Fruit fly (Drosophila melanogaster) whole organism, prepupa: ENCODE data around the gene Rac1.

ENCODE experiments used
- CG10669 ChIP-seq: fragments of 200-800 bp; sonication (Bioruptor generic); optimal IDR thresholded peaks from 3 replicates; lab custom pipeline; 2018; ENCODE audit warnings: missing biosample characterization, mild to moderate bottlenecking, missing genetic modification characterization, moderate library complexity
- CG15336 ChIP-seq: fragments of 200-800 bp; sonication (Bioruptor generic); IDR thresholded peaks from 2 replicates; pipeline ENCODE4 v1.3.6; 2022; ENCODE audit warnings: missing biosample characterization, missing genetic modification characterization
- CG16779 ChIP-seq: fragments of 200-800 bp; sonication (Bioruptor generic); optimal IDR thresholded peaks from 3 replicates; lab custom pipeline; 2017; ENCODE audit warnings: missing biosample characterization, mild to moderate bottlenecking, missing genetic modification characterization
- CG3032 ChIP-seq: fragments of 200-800 bp; optimal IDR thresholded peaks from 2 replicates; lab custom pipeline; 2019; ENCODE audit warnings: missing biosample characterization, mild to moderate bottlenecking, missing genetic modification characterization, moderate library complexity
- CG31627 ChIP-seq: fragments of 200-800 bp; sonication (Bioruptor generic); optimal IDR thresholded peaks from 3 replicates; lab custom pipeline; 2016; ENCODE audit warnings: missing biosample characterization, missing genetic modification characterization
- CG32006 ChIP-seq: fragments of 200-800 bp; sonication (Bioruptor generic); optimal IDR thresholded peaks from 3 replicates; lab custom pipeline; 2017; ENCODE audit warnings: missing biosample characterization, mild to moderate bottlenecking, missing genetic modification characterization
- CG34406 ChIP-seq: fragments of 200-800 bp; sonication (Bioruptor generic); optimal IDR thresholded peaks from 3 replicates; lab custom pipeline; 2016; ENCODE audit warnings: missing biosample characterization, missing genetic modification characterization
- CG6163 ChIP-seq: fragments of 200-800 bp; sonication (Bioruptor generic); IDR thresholded peaks from 3 replicates; pipeline ENCODE4 v1.3.6; 2022; ENCODE audit warnings: missing biosample characterization, missing genetic modification characterization
- CG6276 ChIP-seq: fragments of 200-800 bp; sonication (Bioruptor generic); optimal IDR thresholded peaks from 2 replicates; lab custom pipeline; 2017; ENCODE audit warnings: missing biosample characterization, mild to moderate bottlenecking, missing genetic modification characterization
- CG6792 ChIP-seq: fragments of 200-800 bp; sonication (Bioruptor generic); optimal IDR thresholded peaks from 3 replicates; lab custom pipeline; 2016; ENCODE audit warnings: missing biosample characterization, missing genetic modification characterization
- CG6854 ChIP-seq: fragments of 200-800 bp; sonication (Bioruptor generic); optimal IDR thresholded peaks from 2 replicates; lab custom pipeline; 2017; ENCODE audit warnings: missing biosample characterization, mild to moderate bottlenecking, missing genetic modification characterization
- CG7368 ChIP-seq: fragments of 200-800 bp; sonication (Bioruptor generic); optimal IDR thresholded peaks from 3 replicates; lab custom pipeline; 2016; ENCODE audit warnings: missing biosample characterization, missing genetic modification characterization
- CG8119 ChIP-seq: fragments of 200-800 bp; sonication (Bioruptor generic); IDR thresholded peaks from 3 replicates; pipeline ENCODE4 v1.3.6; 2022; ENCODE audit warnings: missing biosample characterization, missing genetic modification characterization
- CG8319 ChIP-seq: fragments of 200-800 bp; sonication (Bioruptor generic); optimal IDR thresholded peaks from 3 replicates; lab custom pipeline; 2016; ENCODE audit warnings: missing biosample characterization, missing genetic modification characterization
- CG9139 ChIP-seq: fragments of 200-800 bp; sonication (Bioruptor generic); optimal IDR thresholded peaks from 3 replicates; lab custom pipeline; 2017; ENCODE audit warnings: missing biosample characterization, mild to moderate bottlenecking, missing genetic modification characterization
- Eip78C ChIP-seq: fragments of 200-800 bp; sonication (Bioruptor generic); peaks from one replicate; lab custom pipeline; 2016; ENCODE audit warnings: missing biosample characterization, missing genetic modification characterization
- Eip93F ChIP-seq: fragments of 200-800 bp; sonication (Bioruptor generic); optimal IDR thresholded peaks from 2 replicates; lab custom pipeline; 2016; ENCODE audit warnings: missing biosample characterization, mild to moderate bottlenecking, missing genetic modification characterization
- Hr38 ChIP-seq: sonication (Bioruptor generic); optimal IDR thresholded peaks from 2 replicates; lab custom pipeline; 2016; ENCODE audit warnings: missing biosample characterization, missing genetic modification characterization
- Hr39 ChIP-seq: fragments of 200-800 bp; sonication (Bioruptor generic); optimal IDR thresholded peaks from 2 replicates; lab custom pipeline; 2016; ENCODE audit warnings: missing biosample characterization, missing genetic modification characterization
- Hr4 ChIP-seq: fragments of 200-800 bp; sonication (Bioruptor generic); optimal IDR thresholded peaks from 3 replicates; lab custom pipeline; 2016; ENCODE audit warnings: missing biosample characterization, missing genetic modification characterization
- Lpt ChIP-seq: fragments of 200-800 bp; sonication (Bioruptor generic); optimal IDR thresholded peaks from 3 replicates; lab custom pipeline; 2016; ENCODE audit warnings: missing biosample characterization, missing genetic modification characterization
- Met ChIP-seq: fragments of 200-800 bp; sonication (Bioruptor generic); optimal IDR thresholded peaks from 3 replicates; lab custom pipeline; 2016; ENCODE audit warnings: missing biosample characterization, missing genetic modification characterization
- Sox102F ChIP-seq: fragments of 200-800 bp; sonication (Bioruptor generic); optimal IDR thresholded peaks from 2 replicates; lab custom pipeline; 2016; ENCODE audit warnings: missing biosample characterization, mild to moderate bottlenecking, missing genetic modification characterization
- Sox14 ChIP-seq: fragments of 200-800 bp; sonication (Bioruptor generic); optimal IDR thresholded peaks from 3 replicates; lab custom pipeline; 2016; ENCODE audit warnings: missing biosample characterization, missing genetic modification characterization
- dsx ChIP-seq: fragments of 200-800 bp; optimal IDR thresholded peaks from 3 replicates; lab custom pipeline; 2019; ENCODE audit warnings: missing biosample characterization, mild to moderate bottlenecking, missing genetic modification characterization, moderate library complexity; ENCODE audit not compliant: poor library complexity, severe bottlenecking
- eg ChIP-seq: fragments of 200-800 bp; sonication (Bioruptor generic); IDR thresholded peaks from 3 replicates; pipeline ENCODE4 v1.3.6; 2022; ENCODE audit warnings: missing biosample characterization, missing genetic modification characterization
- esn ChIP-seq: fragments of 200-800 bp; sonication (Bioruptor generic); optimal IDR thresholded peaks from 2 replicates; lab custom pipeline; 2016; ENCODE audit warnings: missing biosample characterization, mild to moderate bottlenecking, missing genetic modification characterization, moderate library complexity
- fd59A ChIP-seq: fragments of 200-800 bp; sonication (Bioruptor generic); optimal IDR thresholded peaks from 2 replicates; lab custom pipeline; 2017; ENCODE audit warnings: missing biosample characterization, mild to moderate bottlenecking, missing genetic modification characterization, missing genetic modification reagents
- lz ChIP-seq: fragments of 200-800 bp; sonication (Bioruptor generic); optimal IDR thresholded peaks from 3 replicates; lab custom pipeline; 2016; ENCODE audit warnings: missing biosample characterization, missing genetic modification characterization
- net ChIP-seq: fragments of 200-800 bp; sonication (Bioruptor generic); optimal IDR thresholded peaks from 3 replicates; lab custom pipeline; 2016; ENCODE audit warnings: missing biosample characterization, missing genetic modification characterization
- pdm3 ChIP-seq: fragments of 200-800 bp; sonication (Bioruptor generic); optimal IDR thresholded peaks from 3 replicates; lab custom pipeline; 2016; ENCODE audit warnings: missing biosample characterization, missing genetic modification characterization
- salr ChIP-seq, 2 experiments: fragments of 200-800 bp; sonication (Bioruptor generic); optimal IDR thresholded peaks; 3 replicates each; lab custom pipeline; 2016 to 2018; ENCODE audit warnings: missing biosample characterization in 2 of 2, missing genetic modification characterization in 2 of 2, mild to moderate bottlenecking in 1 of 2
- spab ChIP-seq: fragments of 200-800 bp; sonication (Bioruptor generic); optimal IDR thresholded peaks from 2 replicates; lab custom pipeline; 2017; ENCODE audit warnings: missing biosample characterization, mild to moderate bottlenecking, missing genetic modification characterization, missing genetic modification reagents
- ss ChIP-seq, 2 experiments: fragments of 200-800 bp; sonication (Bioruptor generic); optimal IDR thresholded peaks; 2 replicates in 1 of 2; 3 replicates in 1 of 2; lab custom pipeline; 2017 to 2018; ENCODE audit warnings: mild to moderate bottlenecking in 2 of 2, missing biosample characterization in 2 of 2, missing genetic modification characterization in 2 of 2, moderate library complexity in 1 of 2
- topi ChIP-seq: fragments of 200-800 bp; sonication (Bioruptor generic); optimal IDR thresholded peaks from 3 replicates; lab custom pipeline; 2016; ENCODE audit warnings: missing biosample characterization, missing genetic modification characterization
- vri ChIP-seq: fragments of 200-800 bp; sonication (Bioruptor generic); optimal IDR thresholded peaks from 3 replicates; lab custom pipeline; 2016; ENCODE audit warnings: missing biosample characterization, mild to moderate bottlenecking, missing genetic modification characterization

Rac1 gene

dm6 chr3L:1325626-1325937 is 23.1 kb upstream of the Rac1 start:
- TF ChIP-seq vri (peak; percentile 58), salr (GFP tag; optimal IDR thresholded peaks at IDR 0.05; lab: Kevin White, UChicago) (no peak), Met (GFP tag; lab: Kevin White, UChicago) (no peak), dsx (GFP tag; lab: Kevin White, UChicago) (no peak), Sox102F (no peak)

- TF ChIP-seq Hr39 (GFP tag; lab: Kevin White, UChicago) (no peak), vri (peak; percentile 97)
Measured at dm6 chr3L:1324818-1325625, 22.5 kb upstream of the Rac1 start.

dm6 chr3L:1323136-1323535 is 20.7 kb upstream of the Rac1 start:
- TF ChIP-seq CG31627 (GFP tag; lab: Kevin White, UChicago) (peak; percentile 37), CG15336 (GFP tag; lab: Robert Waterston, UW) (peak; percentile 60), Lpt (GFP tag; lab: Kevin White, UChicago) (no peak), esn (GFP tag; lab: Kevin White, UChicago) (peak; percentile 34), CG8119 (GFP tag; lab: Robert Waterston, UW) (peak; percentile 35; the same call in 1 of the 3 replicates), CG8319 (no peak), CG10669 (GFP tag; lab: Kevin White, UChicago) (no peak), Hr39 (GFP tag; lab: Kevin White, UChicago) (peak; percentile 41), salr (GFP tag; optimal IDR thresholded peaks at IDR 0.05; lab: Kevin White, UChicago) (no peak), Eip78C (GFP tag; lab: Kevin White, UChicago) (peak; percentile 44), Sox14 (GFP tag; lab: Kevin White, UChicago) (peak; percentile 31), Sox102F (no peak), vri (peak; percentile 38)

dm6 chr3L:1322706-1323105 is 20.2 kb upstream of the Rac1 start, which contains the start of gene CG9184:
Gene CG9184 (minus strand): TSS chr3L:1322806.
- TF ChIP-seq CG8319: no peak
- no peak for TF ChIP-seq pdm3 (GFP tag; lab: Kevin White, UChicago)
- TF ChIP-seq CG31627 (GFP tag; lab: Kevin White, UChicago): no peak
- TF ChIP-seq CG15336 (GFP tag; lab: Robert Waterston, UW): no peak
- TF ChIP-seq fd59A (GFP tag; lab: Kevin White, UChicago): no peak
- TF ChIP-seq, all 60 proteins: peak for 0

- TF ChIP-seq CG6854 (no peak), Sox102F (no peak), eg (GFP tag; lab: Robert Waterston, UW) (no peak), CG6163 (GFP tag; lab: Robert Waterston, UW) (no peak), Eip78C (GFP tag; lab: Kevin White, UChicago) (no peak), Lpt (GFP tag; lab: Kevin White, UChicago) (no peak), CG8319 (no peak), CG7368 (GFP tag; lab: Kevin White, UChicago) (no peak), CG32006 (no peak), lz (GFP tag; lab: Kevin White, UChicago) (no peak), CG8119 (GFP tag; lab: Robert Waterston, UW) (no peak), net (no peak), topi (GFP tag; lab: Kevin White, UChicago) (no peak), CG16779 (no peak), spab (GFP tag; lab: Kevin White, UChicago) (no peak), CG34406 (GFP tag; lab: Kevin White, UChicago) (no peak)
Measured at dm6 chr3L:1322159-1322558, 19.7 kb upstream of the Rac1 start.

- TF ChIP-seq CG15336 (GFP tag; lab: Robert Waterston, UW) (0 out of 2 replicates have a peak, but pooled peaks have one; percentile 22), CG9139 (peak; percentile 43), vri (peak; percentile 85), Sox14 (GFP tag; lab: Kevin White, UChicago) (peak; percentile 27), topi (GFP tag; lab: Kevin White, UChicago) (peak; percentile 8), CG8319 (no peak), lz (GFP tag; lab: Kevin White, UChicago) (no peak), Hr4 (GFP tag; lab: Kevin White, UChicago) (no peak), CG6792 (peak; percentile 35), Met (GFP tag; lab: Kevin White, UChicago) (peak; percentile 21), CG6163 (GFP tag; lab: Robert Waterston, UW) (peak; percentile 71; the same call in 2 of the 3 replicates), Eip93F (GFP tag; lab: Kevin White, UChicago) (no peak), CG6276 (GFP tag; lab: Kevin White, UChicago) (no peak), CG34406 (GFP tag; lab: Kevin White, UChicago) (peak; percentile 2), Sox102F (peak; percentile 63), CG16779 (peak; percentile 18), CG10669 (GFP tag; lab: Kevin White, UChicago) (no peak), CG3032 (tag; lab: Kevin White, UChicago) (no peak), Hr38 (GFP tag; lab: Kevin White, UChicago) (no peak), ss (GFP tag; optimal IDR thresholded peaks at IDR 0.05; lab: Kevin White, UChicago) (peak in 1 of 2 experiments; percentile 39), eg (GFP tag; lab: Robert Waterston, UW) (peak; percentile 51; the same call in 2 of the 3 replicates)
Measured at dm6 chr3L:1320931-1321556, 18.6 kb upstream of the Rac1 start.
